Worm (Caenorhabditis elegans): ENCODE measurements around the gene memb-1.

Gene memb-1

DNA sequence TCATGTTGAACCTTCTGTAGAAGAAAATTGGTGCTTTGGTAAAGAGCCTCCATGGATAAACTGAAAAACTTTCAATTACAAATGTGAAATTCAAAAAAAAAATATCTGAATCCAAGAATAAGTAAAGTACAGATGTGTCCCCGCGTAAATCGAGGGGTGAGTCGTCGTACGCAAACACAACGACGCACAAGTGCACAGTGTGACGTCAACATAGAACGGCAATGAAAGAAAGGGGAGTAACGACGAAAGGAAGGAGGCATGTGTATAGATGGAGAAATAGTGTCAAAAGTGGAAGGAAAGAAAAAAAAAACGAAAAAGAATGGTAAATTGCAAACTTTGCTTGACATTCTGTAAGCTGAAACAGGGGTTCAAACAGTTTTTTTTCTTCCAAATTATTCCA is at the start of gene memb-1:
memb-1 (minus strand) TSS at position 60 of the 400 bp plus-strand sequence.
- no peak for TF ChIP-seq snpc-4 (GFP tag; optimal IDR thresholded peaks at IDR 0.05)
- peak in 1 of 4 experiments; percentile 67 for TF ChIP-seq snpc-4 (tag; optimal IDR thresholded peaks at IDR 0.05)
- TF ChIP-seq Y53F4B.3 (GFP tag; IDR thresholded peaks at IDR 0.05), result no peak
- no peak for TF ChIP-seq akir-1 (GFP tag; optimal IDR thresholded peaks at IDR 0.05)
- peak; percentile 80 for TF ChIP-seq atf-7 (tag; optimal IDR thresholded peaks at IDR 0.05)
- no peak for TF ChIP-seq F22D6.2 (tag; optimal IDR thresholded peaks at IDR 0.05)
- no peak for TF ChIP-seq hlh-26 (GFP tag; conservative IDR thresholded peaks at IDR 0.05)
- peak; percentile 60 for TF ChIP-seq lin-40 (tag; optimal IDR thresholded peaks at IDR 0.05)
- TF ChIP-seq efl-1 (GFP tag; optimal IDR thresholded peaks at IDR 0.05), result peak; percentile 12
- no peak for TF ChIP-seq lsy-27 (tag; optimal IDR thresholded peaks at IDR 0.05; ENCODE audit: borderline replicate concordance, insufficient read depth)
- no peak for TF ChIP-seq ztf-18 (tag; optimal IDR thresholded peaks at IDR 0.05)
- no peak for TF ChIP-seq ZK185.1 (tag; optimal IDR thresholded peaks at IDR 0.05; ENCODE audit: poor library complexity, severe bottlenecking)
- peak in 1 of 2 experiments; percentile 64 for TF ChIP-seq let-607 (tag; optimal IDR thresholded peaks at IDR 0.05)
- no peak for TF ChIP-seq zim-3 (tag; optimal IDR thresholded peaks at IDR 0.05)
- no peak for TF ChIP-seq snpc-3.4 (tag; optimal IDR thresholded peaks at IDR 0.05)
- peak in 1 of 3 experiments; percentile 47 for TF ChIP-seq lin-35 (GFP tag; optimal IDR thresholded peaks at IDR 0.05)
- no peak for TF ChIP-seq pha-4 (tag; optimal IDR thresholded peaks at IDR 0.05)
- TF ChIP-seq hlh-12 (tag; optimal IDR thresholded peaks at IDR 0.05), result no peak
- TF ChIP-seq nhr-80 (tag; optimal IDR thresholded peaks at IDR 0.05), result peak; percentile 64

DNA sequence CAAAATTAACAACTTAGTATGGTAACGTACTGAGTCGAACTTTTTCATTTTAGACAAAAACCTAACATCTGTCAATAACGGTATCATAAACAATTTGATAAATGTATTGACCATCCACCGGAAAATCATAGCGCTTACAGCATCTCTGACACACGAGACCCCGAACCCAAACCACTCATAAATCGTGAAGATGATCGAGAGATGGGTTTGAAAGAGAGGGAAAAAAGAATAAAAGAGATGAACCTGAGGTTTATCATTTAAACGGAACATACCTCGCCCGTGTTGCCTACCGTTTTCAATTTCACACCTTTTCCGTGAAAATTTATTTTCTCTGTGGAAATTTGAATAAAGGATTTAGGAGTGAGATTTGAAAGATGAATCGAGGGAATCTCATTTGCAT is 48.2 kb upstream of the memb-1 start:
- TF ChIP-seq lsl-1 (GFP tag; optimal IDR thresholded peaks at IDR 0.05), result no peak
- no peak for TF ChIP-seq hsf-1 (GFP tag; IDR thresholded peaks at IDR 0.05)
- TF ChIP-seq ekl-4 (GFP tag; IDR thresholded peaks at IDR 0.05), result no peak
- no peak for TF ChIP-seq bed-1 (GFP tag; IDR thresholded peaks at IDR 0.05)
- no peak for TF ChIP-seq ztf-26 (tag; optimal IDR thresholded peaks at IDR 0.05)
- TF ChIP-seq dpl-1 (GFP tag; optimal IDR thresholded peaks at IDR 0.05), result no peak
- TF ChIP-seq xnd-1 (tag; optimal IDR thresholded peaks at IDR 0.05), result no peak
- TF ChIP-seq Y79H2A.3 (GFP tag; conservative IDR thresholded peaks at IDR 0.05), result no peak
- no peak for TF ChIP-seq lir-1 (GFP tag; conservative IDR thresholded peaks at IDR 0.05)
- no peak for TF ChIP-seq bed-2 (GFP tag; IDR thresholded peaks at IDR 0.05)
- no peak for TF ChIP-seq him-1 (tag; optimal IDR thresholded peaks at IDR 0.05)

DNA sequence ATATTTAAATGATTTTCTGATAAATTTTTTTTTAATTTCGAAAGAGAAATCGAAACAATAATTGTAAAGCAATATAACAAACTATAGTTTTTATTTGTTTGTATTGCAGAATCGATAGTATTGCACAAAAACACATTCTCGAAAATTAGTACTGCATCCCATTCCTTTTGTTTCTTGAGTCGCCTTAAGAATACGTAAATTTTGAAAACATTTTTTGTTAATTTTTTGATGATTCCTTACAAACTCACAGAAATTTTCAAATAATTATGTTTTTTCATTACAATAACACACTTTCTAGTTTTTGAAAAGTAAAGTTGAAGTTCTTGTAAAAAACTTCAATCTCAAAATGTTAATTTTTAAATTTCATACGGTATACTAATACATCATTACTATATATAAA is 44.8 kb upstream of the memb-1 start:
- TF ChIP-seq lag-1 (GFP tag; IDR thresholded peaks at IDR 0.05), result no peak

DNA sequence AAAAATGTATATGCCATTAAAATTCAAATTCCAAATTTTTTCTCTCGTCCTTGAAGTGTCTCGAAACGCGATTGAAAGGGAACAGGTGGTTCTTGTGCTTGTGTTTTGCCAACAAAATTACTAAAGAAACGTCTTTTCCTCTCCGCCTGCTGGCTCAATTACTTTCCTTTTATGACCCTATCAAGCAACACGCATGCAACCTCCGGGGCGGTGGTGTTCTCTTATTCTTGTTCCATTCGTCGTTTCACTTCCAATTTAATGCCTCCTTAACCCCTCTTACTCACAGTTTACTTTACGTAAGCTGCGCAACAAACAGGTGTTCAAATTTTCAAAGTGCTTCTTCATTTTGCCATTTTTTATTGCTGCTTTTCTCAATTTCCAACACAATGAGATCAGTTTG is 42.4 kb upstream of the memb-1 start:
- TF ChIP-seq T26A5.8 (tag; optimal IDR thresholded peaks at IDR 0.05), result no peak
- no peak for TF ChIP-seq sdz-38 (tag; optimal IDR thresholded peaks at IDR 0.05)
- no peak for TF ChIP-seq efl-1 (GFP tag; optimal IDR thresholded peaks at IDR 0.05)
- no peak for TF ChIP-seq madf-8 (GFP tag; conservative IDR thresholded peaks at IDR 0.05)
- no peak for TF ChIP-seq zfh-2 (GFP tag; conservative IDR thresholded peaks at IDR 0.05)
- TF ChIP-seq egrh-3 (GFP tag; IDR thresholded peaks at IDR 0.05), result no peak
- no peak for TF ChIP-seq cebp-2 (GFP tag; IDR thresholded peaks at IDR 0.05)
- TF ChIP-seq C06A6.2 (GFP tag; conservative IDR thresholded peaks at IDR 0.05), result no peak
- TF ChIP-seq sea-2 (GFP tag; IDR thresholded peaks at IDR 0.05), result no peak
- no peak for TF ChIP-seq T07F8.4 (tag; optimal IDR thresholded peaks at IDR 0.05)
- TF ChIP-seq F49E8.2 (tag; optimal IDR thresholded peaks at IDR 0.05; ENCODE audit: insufficient read depth), result no peak
